Worm (Caenorhabditis elegans) whole organism, young adult: ENCODE measurements around the gene srz-67.

Source experiments
- B0019.2 ChIP-seq: fragments of 200-800 bp; sonication (Bioruptor generic); conservative IDR thresholded peaks from 2 replicates; pipeline ENCODE4 v1.3.6; 2022; ENCODE audit warnings: missing genetic modification reagents, missing genetic modification characterization, missing compliant biosample characterization
- B0261.1 ChIP-seq: sonication (generic microtip); optimal IDR thresholded peaks from 2 replicates; lab custom pipeline; 2016; ENCODE audit warnings: mild to moderate bottlenecking, missing genetic modification characterization, moderate library complexity, missing compliant biosample characterization
- F57C9.4 ChIP-seq: sonication (generic microtip); optimal IDR thresholded peaks from 2 replicates; lab custom pipeline; 2017; ENCODE audit warnings: mild to moderate bottlenecking, missing genetic modification characterization, missing compliant biosample characterization
- Y53G8AR.9 ChIP-seq: fragments of 200-800 bp; sonication (Bioruptor generic); conservative IDR thresholded peaks from 2 replicates; pipeline ENCODE4 v1.3.6; 2022; ENCODE audit warnings: missing genetic modification reagents, missing genetic modification characterization, missing compliant biosample characterization
- Y56A3A.18 ChIP-seq: fragments of 200-800 bp; sonication (Bioruptor generic); IDR thresholded peaks from 2 replicates; pipeline ENCODE4 v1.3.6; 2022; ENCODE audit warnings: missing genetic modification reagents, missing genetic modification characterization, missing compliant biosample characterization
- Y95B8A.8 ChIP-seq: fragments of 200-800 bp; sonication (Bioruptor generic); IDR thresholded peaks from 2 replicates; pipeline ENCODE4 v1.3.6; 2022; ENCODE audit warnings: missing genetic modification reagents, missing genetic modification characterization, missing compliant biosample characterization
- ama-1 ChIP-seq, 3 experiments: fragments of 150-350 bp in 1 of 3; sonication (generic microtip) in 2 of 3; optimal IDR thresholded peaks; 2 replicates each; lab custom pipeline; 2014 to 2018; ENCODE audit warnings: missing biosample characterization in 2 of 3, missing genetic modification characterization in 2 of 3, missing genetic modification reagents in 2 of 3
- attf-5 ChIP-seq: fragments of 200-800 bp; sonication (Bioruptor generic); optimal IDR thresholded peaks from 2 replicates; lab custom pipeline; 2018; ENCODE audit warnings: mild to moderate bottlenecking, missing genetic modification characterization, missing compliant biosample characterization
- cebp-2 ChIP-seq: fragments of 200-800 bp; sonication (Bioruptor generic); IDR thresholded peaks from 2 replicates; pipeline ENCODE4 v1.3.6; 2022; ENCODE audit warnings: missing genetic modification characterization, missing compliant biosample characterization
- ceh-100 ChIP-seq: fragments of 200-800 bp; sonication (Bioruptor generic); IDR thresholded peaks from 2 replicates; pipeline ENCODE4 v1.3.6; 2022; ENCODE audit warnings: missing genetic modification reagents, missing genetic modification characterization, missing compliant biosample characterization
- chd-7 ChIP-seq: sonication (generic microtip); optimal IDR thresholded peaks from 2 replicates; lab custom pipeline; 2016; ENCODE audit warnings: mild to moderate bottlenecking, missing genetic modification characterization, moderate library complexity, missing compliant biosample characterization
- die-1 ChIP-seq: sonication (generic microtip); optimal IDR thresholded peaks from 2 replicates; lab custom pipeline; 2016; ENCODE audit warnings: missing genotype, mild to moderate bottlenecking, missing genetic modification characterization, missing compliant biosample characterization
- dox-1 ChIP-seq: fragments of 200-800 bp; sonication (Bioruptor generic); IDR thresholded peaks from 2 replicates; pipeline ENCODE4 v1.3.6; 2022; ENCODE audit warnings: missing genetic modification reagents, missing genetic modification characterization, missing compliant biosample characterization
- him-1 ChIP-seq: sonication (generic microtip); optimal IDR thresholded peaks from 2 replicates; lab custom pipeline; 2016; ENCODE audit warnings: missing genotype, missing genetic modification reagents, missing genetic modification characterization, missing compliant biosample characterization
- hmg-1.2 ChIP-seq: fragments of 200-800 bp; sonication (Bioruptor generic); IDR thresholded peaks from 2 replicates; pipeline ENCODE4 v1.3.6; 2022; ENCODE audit warnings: missing genetic modification reagents, missing genetic modification characterization, missing compliant biosample characterization
- hrde-1 ChIP-seq: sonication (generic microtip); optimal IDR thresholded peaks from 2 replicates; lab custom pipeline; 2016; ENCODE audit warnings: missing genetic modification characterization, mild to moderate bottlenecking, missing compliant biosample characterization, moderate library complexity, missing genotype, missing genetic modification reagents, borderline replicate concordance
- let-607 ChIP-seq, 2 experiments: fragments of 200-800 bp in 1 of 2; sonication (Bioruptor generic) in 1 of 2; sonication (generic microtip) in 1 of 2; optimal IDR thresholded peaks; 2 replicates each; lab custom pipeline; 2016 to 2018; ENCODE audit warnings: mild to moderate bottlenecking in 2 of 2, missing compliant biosample characterization in 2 of 2, missing genetic modification characterization in 2 of 2, moderate library complexity in 2 of 2, missing genotype in 1 of 2
- lin-26 ChIP-seq: fragments of 200-800 bp; sonication (Bioruptor generic); IDR thresholded peaks from 2 replicates; pipeline ENCODE4 v1.3.6; 2022; ENCODE audit warnings: missing genetic modification reagents, missing genetic modification characterization, missing compliant biosample characterization
- lin-54 ChIP-seq: fragments of 200-800 bp; sonication (Bioruptor generic); optimal IDR thresholded peaks from 2 replicates; lab custom pipeline; 2018; ENCODE audit warnings: mild to moderate bottlenecking, missing genetic modification characterization, missing compliant biosample characterization
- lsl-1 ChIP-seq: fragments of 200-800 bp; sonication (Bioruptor generic); optimal IDR thresholded peaks from 2 replicates; lab custom pipeline; 2018; ENCODE audit warnings: mild to moderate bottlenecking, missing genetic modification characterization, moderate library complexity, missing compliant biosample characterization
- madf-10 ChIP-seq: sonication (generic microtip); optimal IDR thresholded peaks from 2 replicates; lab custom pipeline; 2016; ENCODE audit warnings: mild to moderate bottlenecking, missing genetic modification characterization, missing compliant biosample characterization
- madf-6 ChIP-seq: fragments of 200-800 bp; sonication (Bioruptor generic); IDR thresholded peaks from 2 replicates; pipeline ENCODE4 v1.3.6; 2022; ENCODE audit warnings: missing genetic modification reagents, missing genetic modification characterization, missing compliant biosample characterization
- nfya-1 ChIP-seq: sonication (generic microtip); optimal IDR thresholded peaks from 2 replicates; lab custom pipeline; 2017; ENCODE audit warnings: antibody characterized with exemption, missing compliant biosample characterization, missing genetic modification characterization, borderline replicate concordance; ENCODE audit not compliant: insufficient read depth
- nfya-2 ChIP-seq: fragments of 200-800 bp; sonication (Bioruptor generic); IDR thresholded peaks from 2 replicates; pipeline ENCODE4 v1.3.6; 2022; ENCODE audit warnings: missing genetic modification reagents, missing genetic modification characterization, missing compliant biosample characterization
- nfyb-1 ChIP-seq: fragments of 200-800 bp; sonication (Bioruptor generic); IDR thresholded peaks from 2 replicates; pipeline ENCODE4 v1.3.6; 2022; ENCODE audit warnings: missing genetic modification reagents, missing genetic modification characterization, missing compliant biosample characterization
- rpc-1 ChIP-seq, 2 experiments: fragments of 150-350 bp in 1 of 2; sonication (generic microtip) in 1 of 2; optimal IDR thresholded peaks; 2 replicates each; lab custom pipeline; 2014 to 2018; ENCODE audit warnings: missing biosample characterization in 1 of 2, missing genetic modification characterization in 1 of 2, missing genetic modification reagents in 1 of 2, missing genotype in 1 of 2
- sea-2 ChIP-seq: fragments of 200-800 bp; sonication (Bioruptor generic); IDR thresholded peaks from 2 replicates; pipeline ENCODE4 v1.3.6; 2022; ENCODE audit warnings: missing genetic modification characterization, missing compliant biosample characterization
- snpc-4 ChIP-seq, 5 experiments: fragments of 150-350 bp in 1 of 5; sonication (generic microtip) in 4 of 5; optimal IDR thresholded peaks; 2 replicates each; lab custom pipeline; 2014 to 2018; ENCODE audit warnings: missing genetic modification characterization in 5 of 5, missing biosample characterization in 3 of 5, antibody characterized with exemption in 2 of 5, mild to moderate bottlenecking in 2 of 5, missing compliant biosample characterization in 2 of 5, missing genotype in 2 of 5, moderate library complexity in 2 of 5, missing genetic modification reagents in 1 of 5
- tbp1 ChIP-seq: fragments of 200-800 bp; sonication (Bioruptor generic); optimal IDR thresholded peaks from 2 replicates; lab custom pipeline; 2018; ENCODE audit warnings: mild to moderate bottlenecking, missing genetic modification characterization, missing compliant biosample characterization
- tbx-9 ChIP-seq: sonication (generic microtip); optimal IDR thresholded peaks from 2 replicates; lab custom pipeline; 2016; ENCODE audit warnings: borderline replicate concordance, missing genetic modification characterization, inconsistent platforms, missing compliant biosample characterization
- unc-130 ChIP-seq: sonication (generic microtip); optimal IDR thresholded peaks from 2 replicates; lab custom pipeline; 2016; ENCODE audit warnings: missing genetic modification reagents, missing genetic modification characterization, missing compliant biosample characterization
- zfh-2 ChIP-seq: fragments of 200-800 bp; sonication (Bioruptor generic); conservative IDR thresholded peaks from 2 replicates; pipeline ENCODE4 v1.3.6; 2022; ENCODE audit warnings: missing genetic modification reagents, missing genetic modification characterization, missing compliant biosample characterization
- ztf-25 ChIP-seq: fragments of 200-800 bp; sonication (Bioruptor generic); IDR thresholded peaks from 2 replicates; pipeline ENCODE4 v1.3.6; 2022; ENCODE audit warnings: missing genetic modification reagents, missing genetic modification characterization, missing compliant biosample characterization

The srz-67 gene

ce11 chrII:3277686-3278085, 40.7 kb upstream of the srz-67 start, which contains the start of gene F02E11.4:
F02E11.4 (minus strand) TSS chrII:3277786.
- TF ChIP-seq unc-130 (GFP tag; lab: Kevin White, UChicago), result no peak

DNA sequence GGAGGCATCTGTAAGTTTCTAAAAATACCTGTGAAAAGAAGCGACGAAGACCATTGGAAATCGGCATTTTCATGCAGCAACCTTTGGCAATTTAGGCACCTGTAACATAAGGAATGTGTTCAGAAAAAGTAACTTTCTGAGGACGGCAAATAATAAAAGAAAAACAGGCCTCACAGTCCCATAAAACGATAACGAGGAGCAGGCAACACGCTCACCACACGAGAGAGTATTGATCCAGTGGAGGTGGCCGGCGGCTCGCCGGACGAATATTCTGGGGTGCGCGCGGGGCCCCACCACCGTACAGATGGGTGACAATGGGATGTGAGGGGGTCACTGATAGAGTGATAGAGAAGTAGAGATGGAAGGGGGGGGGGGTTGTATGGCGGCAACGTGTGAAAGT, 38.0 kb upstream of the srz-67 start, which contains the start of gene F02E11.3:
Gene F02E11.3, minus strand, starts transcription at position 101 of the 400 bp plus-strand sequence.
- TF ChIP-seq Y95B8A.8 (GFP tag; lab: Robert Waterston, UW) (no peak), let-607 (tag; optimal IDR thresholded peaks at IDR 0.05; lab: Kevin White, UChicago) (no peak), tbx-9 (tag; lab: Kevin White, UChicago) (no peak), zfh-2 (GFP tag; lab: Robert Waterston, UW) (0 out of 2 replicates have a peak, but pooled peaks have one; percentile 43)
- TF ChIP-seq, all 124 proteins: peak for 1

DNA sequence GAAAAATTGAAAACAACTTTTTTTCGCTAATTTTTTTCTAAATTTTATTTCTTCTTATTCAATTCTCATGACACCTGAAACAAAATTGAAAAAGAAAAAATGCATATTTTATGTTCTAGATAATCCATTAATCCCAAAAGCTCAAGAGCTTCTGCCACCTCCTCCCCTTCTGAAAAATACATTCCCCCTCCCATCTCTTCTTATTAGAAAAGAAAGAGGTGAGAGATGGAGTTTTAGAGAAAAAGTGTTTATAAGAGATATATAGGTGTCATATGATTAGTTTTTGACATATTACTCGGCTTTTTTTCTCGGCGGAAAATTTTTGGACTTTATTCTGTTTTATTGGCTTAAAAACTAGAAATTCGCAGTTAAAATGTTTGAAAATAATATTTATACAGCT, 33.7 kb upstream of the srz-67 start:
- TF ChIP-seq madf-6 (GFP tag; lab: Robert Waterston, UW) (no peak), B0019.2 (GFP tag; lab: Robert Waterston, UW) (no peak), hrde-1 (no peak), Y95B8A.8 (GFP tag; lab: Robert Waterston, UW) (no peak), nfya-2 (GFP tag; lab: Robert Waterston, UW) (no peak), sea-2 (GFP tag; lab: Robert Waterston, UW) (no peak), F57C9.4 (tag; lab: Kevin White, UChicago) (no peak)

- TF ChIP-seq hmg-1.2 (GFP tag; lab: Robert Waterston, UW), result peak; percentile 48
- peak; percentile 80; the same call in 1 of the 2 replicates for TF ChIP-seq lin-26
- TF ChIP-seq ztf-25 (GFP tag; lab: Robert Waterston, UW), result 0 out of 2 replicates have a peak, but pooled peaks have one; percentile 38
- TF ChIP-seq B0261.1 (tag; lab: Kevin White, UChicago), result peak; percentile 80
- TF ChIP-seq rpc-1 (optimal IDR thresholded peaks at IDR 0.05; lab: Kevin White, UChicago), result peak; percentile 65
- TF ChIP-seq rpc-1 (tag; optimal IDR thresholded peaks at IDR 0.05; lab: Kevin White, UChicago), result peak; percentile 78
- TF ChIP-seq snpc-4 (GFP tag; optimal IDR thresholded peaks at IDR 0.05; lab: Kevin White, UChicago), result no peak
- TF ChIP-seq snpc-4 (tag; optimal IDR thresholded peaks at IDR 0.05; lab: Kevin White, UChicago), result peak in 1 of 4 experiments; percentile 37
- TF ChIP-seq him-1 (tag; lab: Kevin White, UChicago), result peak; percentile 63
- TF ChIP-seq cebp-2, result no peak
- TF ChIP-seq die-1 (tag; lab: Kevin White, UChicago), result peak; percentile 47
- 0 out of 2 replicates have a peak, but pooled peaks have one; percentile 32 for TF ChIP-seq ceh-100 (GFP tag; lab: Robert Waterston, UW)
- 0 out of 2 replicates have a peak, but pooled peaks have one; percentile 31 for TF ChIP-seq dox-1
- no peak for TF ChIP-seq madf-10 (tag; lab: Kevin White, UChicago)
- peak; percentile 95 for TF ChIP-seq tbp1 (GFP tag; lab: Kevin White, UChicago)
- peak; percentile 55; the same call in 1 of the 2 replicates for TF ChIP-seq Y53G8AR.9 (GFP tag; lab: Robert Waterston, UW)
- no peak for TF ChIP-seq lin-54 (GFP tag; lab: Kevin White, UChicago)
- peak; percentile 32 for TF ChIP-seq attf-5 (GFP tag; lab: Kevin White, UChicago)
- peak; percentile 14 for TF ChIP-seq chd-7 (tag; lab: Kevin White, UChicago)
- TF ChIP-seq lsl-1 (GFP tag; lab: Kevin White, UChicago), result peak; percentile 24
- peak; percentile 66 for TF ChIP-seq nfyb-1
- no peak for TF ChIP-seq nfya-1
- TF ChIP-seq Y56A3A.18 (GFP tag; lab: Robert Waterston, UW), result no peak
- no peak for TF ChIP-seq ama-1 (optimal IDR thresholded peaks at IDR 0.05; lab: Kevin White, UChicago)
- peak; percentile 16 to 25 for TF ChIP-seq ama-1 (GFP tag; optimal IDR thresholded peaks at IDR 0.05; lab: Kevin White, UChicago)
These were observed 30.9 kb upstream of the srz-67 start for ce11 chrII:3267815-3268214.
